Worm (Caenorhabditis elegans): ENCODE data around the gene F17C11.2.

DNA sequence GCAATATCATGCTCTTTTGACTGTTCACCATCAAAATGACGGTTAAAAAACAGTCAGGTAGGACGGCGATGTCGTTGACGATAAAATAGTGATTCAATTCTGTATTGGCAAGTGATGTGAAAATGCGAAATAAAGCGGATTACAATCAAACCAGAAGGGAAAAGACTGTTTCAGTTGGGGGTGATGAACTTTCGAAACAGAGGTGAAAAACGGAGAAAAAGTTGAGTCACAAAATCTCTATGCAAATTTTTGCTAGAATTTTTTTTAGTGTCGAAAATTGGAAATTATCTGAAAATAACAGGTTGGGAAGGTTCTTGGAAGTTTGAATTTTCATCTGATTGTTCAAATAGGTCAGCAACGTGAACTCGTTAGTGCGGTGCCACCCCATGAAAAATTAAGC lies 26.3 kb upstream of the F17C11.2 start, which contains the start of gene nas-31:
- TF ChIP-seq ces-1 (GFP tag; optimal IDR thresholded peaks at IDR 0.05): no peak
- TF ChIP-seq unc-62 (GFP tag; optimal IDR thresholded peaks at IDR 0.05): no peak
- TF ChIP-seq nhr-12 (tag; optimal IDR thresholded peaks at IDR 0.05): no peak
- TF ChIP-seq bed-3 (GFP tag; optimal IDR thresholded peaks at IDR 0.05): no peak
- no peak for TF ChIP-seq nhr-76 (tag; optimal IDR thresholded peaks at IDR 0.05)
- TF ChIP-seq lsy-2 (tag; optimal IDR thresholded peaks at IDR 0.05): no peak
- no peak for TF ChIP-seq nhr-2 (tag; optimal IDR thresholded peaks at IDR 0.05)
- TF ChIP-seq cnd-1 (tag; optimal IDR thresholded peaks at IDR 0.05): no peak
- no peak for TF ChIP-seq unc-120 (tag; optimal IDR thresholded peaks at IDR 0.05; ENCODE audit: poor library complexity, severe bottlenecking)
- TF ChIP-seq sptf-1 (tag; optimal IDR thresholded peaks at IDR 0.05): no peak
- TF ChIP-seq mep-1 (tag; optimal IDR thresholded peaks at IDR 0.05): no peak
- no peak for TF ChIP-seq mls-2 (tag; optimal IDR thresholded peaks at IDR 0.05)

All from whole organism, mixed stage, embryonic.